Fruit fly (Drosophila melanogaster): ENCODE data around the gene CG10581.

DNA sequence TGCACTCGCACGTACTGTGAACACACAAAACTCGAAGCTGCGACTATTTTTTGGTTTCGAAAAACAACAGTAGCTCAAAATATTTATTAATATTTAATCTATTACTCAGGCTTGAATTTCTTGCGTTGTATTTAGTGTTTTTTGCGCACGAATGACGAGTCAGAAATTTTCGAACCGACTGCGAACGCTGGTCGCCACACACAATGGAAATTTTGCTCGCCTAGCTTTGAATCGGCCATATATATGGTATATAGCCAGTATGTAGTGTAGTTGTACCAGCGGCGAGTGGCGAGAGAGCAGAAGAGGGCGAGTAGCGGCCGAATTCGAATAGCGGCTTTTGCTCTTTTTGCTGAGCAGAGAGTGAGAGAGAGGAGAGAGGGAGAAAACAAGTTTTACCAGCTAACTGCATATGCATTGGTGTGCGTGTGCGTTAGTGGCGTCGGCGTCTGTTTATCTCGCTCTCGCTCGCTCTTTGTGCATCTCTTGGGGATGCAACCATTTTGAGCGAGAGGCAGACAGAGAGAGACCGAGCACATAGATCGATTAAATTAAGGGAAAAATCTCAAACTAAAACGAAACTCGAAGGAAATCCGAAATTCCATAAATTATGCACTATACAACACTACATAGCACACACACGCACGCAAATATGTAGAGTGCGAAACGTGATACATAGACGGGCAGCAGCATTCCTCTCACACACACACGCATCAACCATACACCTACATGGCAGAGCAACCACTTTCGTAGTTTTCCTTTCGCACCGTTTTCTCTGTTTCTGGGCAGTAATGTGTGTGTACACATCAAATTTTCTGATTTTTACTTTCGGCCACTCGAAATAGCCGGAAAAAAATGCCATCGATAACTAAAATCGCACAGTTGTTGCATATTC, 7.7 kb downstream of the CG10581 start:
- peak; percentile 25 for TF ChIP-seq CG8478 (optimal IDR thresholded peaks at IDR 0.05)
- peak in 1 of 2 experiments; percentile 51 for TF ChIP-seq CTCF (optimal IDR thresholded peaks at IDR 0.05)

All from S2 (cell line).